In genomic region chrX:13087333-13087828, dm6 we compare ENCODE assay signal across 6 fruit fly cellular contexts.
TF ChIP-seq lines count a peak whose summit lies in the region.

No protein-coding gene starts in this region.

- TF ChIP-seq CTCF in whole organism, embryonic (GFP tag; optimal IDR thresholded peaks at IDR 0.05; lab: Kevin White, UChicago), result no peak

TF ChIP-seq in whole organism, 6 proteins besides CTCF, POLR2A, EP300 and RAD21:
- TF ChIP-seq Dll (optimal IDR thresholded peaks at IDR 0.05; lab: Kevin White, UChicago) (peak; percentile 15), psq (optimal IDR thresholded peaks at IDR 0.05; lab: Kevin White, UChicago) (no peak)

TF ChIP-seq in whole organism, adult, 20 proteins besides CTCF, POLR2A, EP300 and RAD21:
- TF ChIP-seq CG12768 (GFP tag; optimal IDR thresholded peaks at IDR 0.05; lab: Kevin White, UChicago), result no peak
- TF ChIP-seq cic (GFP tag; optimal IDR thresholded peaks at IDR 0.05; lab: Kevin White, UChicago), result peak; percentile 40
- peak; percentile 43 for TF ChIP-seq bab1 (GFP tag; optimal IDR thresholded peaks at IDR 0.05; lab: Kevin White, UChicago)
- TF ChIP-seq tj (GFP tag; optimal IDR thresholded peaks at IDR 0.05; lab: Kevin White, UChicago), result peak; percentile 11
- TF ChIP-seq pad (GFP tag; optimal IDR thresholded peaks at IDR 0.05; lab: Kevin White, UChicago), result peak; percentile 0

TF ChIP-seq in whole organism, embryonic, 481 proteins besides CTCF, POLR2A, EP300 and RAD21 (continues in another document):
- TF ChIP-seq HmgZ (tag; optimal IDR thresholded peaks at IDR 0.05; lab: Kevin White, UChicago) (peak; percentile 50), CG5245 (GFP tag; optimal IDR thresholded peaks at IDR 0.05; lab: Kevin White, UChicago) (no peak), CG14965 (GFP tag; optimal IDR thresholded peaks at IDR 0.05; lab: Kevin White, UChicago; ENCODE audit: borderline replicate concordance) (no peak), Deaf1 (tag; optimal IDR thresholded peaks at IDR 0.05; lab: Kevin White, UChicago) (no peak), chm (GFP tag; IDR thresholded peaks at IDR 0.05; lab: Robert Waterston, UW) (no peak), salm (tag; optimal IDR thresholded peaks at IDR 0.05; lab: Kevin White, UChicago) (no peak), zf30C (GFP tag; optimal IDR thresholded peaks at IDR 0.05; lab: Kevin White, UChicago) (no peak), gcm (GFP tag; optimal IDR thresholded peaks at IDR 0.05; lab: Kevin White, UChicago) (no peak), CrebB (tag; optimal IDR thresholded peaks at IDR 0.05; lab: Kevin White, UChicago) (no peak), CG10431 (GFP tag; optimal IDR thresholded peaks at IDR 0.05; lab: Kevin White, UChicago) (no peak), Optix (GFP tag; IDR thresholded peaks at IDR 0.05; lab: Robert Waterston, UW) (no peak), CG9797 (GFP tag; optimal IDR thresholded peaks at IDR 0.05; lab: Kevin White, UChicago) (no peak), sens-2 (GFP tag; IDR thresholded peaks at IDR 0.05; lab: Robert Waterston, UW) (no peak), Dll (GFP tag; IDR thresholded peaks at IDR 0.05; lab: Robert Waterston, UW; ENCODE audit: partially characterized antibody) (no peak), CG15514 (GFP tag; optimal IDR thresholded peaks at IDR 0.05; lab: Kevin White, UChicago) (peak; percentile 29), E2f2 (GFP tag; IDR thresholded peaks at IDR 0.05; lab: Robert Waterston, UW) (no peak), CG6654 (GFP tag; optimal IDR thresholded peaks at IDR 0.05; lab: Kevin White, UChicago) (no peak), CG7786 (GFP tag; optimal IDR thresholded peaks at IDR 0.05; lab: Kevin White, UChicago) (no peak), CG12236 (GFP tag; optimal IDR thresholded peaks at IDR 0.05; lab: Kevin White, UChicago) (no peak), CG16779 (GFP tag; IDR thresholded peaks at IDR 0.05; lab: Robert Waterston, UW) (no peak), CG11696 (GFP tag; IDR thresholded peaks at IDR 0.05; lab: Robert Waterston, UW) (no peak), Nf-YB (GFP tag; optimal IDR thresholded peaks at IDR 0.05; lab: Kevin White, UChicago) (no peak)

TF ChIP-seq in whole organism, prepupa, 60 proteins besides CTCF, POLR2A, EP300 and RAD21 (continues in another document):
- TF ChIP-seq CG6276 (GFP tag; optimal IDR thresholded peaks at IDR 0.05; lab: Kevin White, UChicago) (peak; percentile 30), Ets21C (GFP tag; optimal IDR thresholded peaks at IDR 0.05; lab: Kevin White, UChicago) (no peak), Blimp-1 (GFP tag; optimal IDR thresholded peaks at IDR 0.05; lab: Kevin White, UChicago) (no peak), CG31627 (GFP tag; optimal IDR thresholded peaks at IDR 0.05; lab: Kevin White, UChicago) (no peak), lz (GFP tag; optimal IDR thresholded peaks at IDR 0.05; lab: Kevin White, UChicago) (peak; percentile 29), CG11294 (GFP tag; IDR thresholded peaks at IDR 0.05; lab: Robert Waterston, UW) (no peak), CG10631 (GFP tag; optimal IDR thresholded peaks at IDR 0.05; lab: Kevin White, UChicago) (no peak), fd85E (GFP tag; optimal IDR thresholded peaks at IDR 0.05; lab: Kevin White, UChicago) (no peak), salr (GFP tag; optimal IDR thresholded peaks at IDR 0.05; lab: Kevin White, UChicago) (no peak), CG8632 (GFP tag; optimal IDR thresholded peaks at IDR 0.05; lab: Kevin White, UChicago) (peak; percentile 18), Eip78C (GFP tag; lab: Kevin White, UChicago) (peak; percentile 26), Hr39 (GFP tag; optimal IDR thresholded peaks at IDR 0.05; lab: Kevin White, UChicago) (no peak), CG4318 (GFP tag; optimal IDR thresholded peaks at IDR 0.05; lab: Kevin White, UChicago) (no peak), Met (GFP tag; optimal IDR thresholded peaks at IDR 0.05; lab: Kevin White, UChicago) (no peak), Eip93F (GFP tag; optimal IDR thresholded peaks at IDR 0.05; lab: Kevin White, UChicago) (no peak), CG16779 (tag; optimal IDR thresholded peaks at IDR 0.05; lab: Kevin White, UChicago) (no peak), fd59A (GFP tag; optimal IDR thresholded peaks at IDR 0.05; lab: Kevin White, UChicago) (no peak), CG34406 (GFP tag; optimal IDR thresholded peaks at IDR 0.05; lab: Kevin White, UChicago) (no peak), net (GFP tag; optimal IDR thresholded peaks at IDR 0.05; lab: Kevin White, UChicago) (no peak), vri (GFP tag; optimal IDR thresholded peaks at IDR 0.05; lab: Kevin White, UChicago) (no peak), CG7368 (GFP tag; optimal IDR thresholded peaks at IDR 0.05; lab: Kevin White, UChicago) (peak; percentile 14), eg (GFP tag; IDR thresholded peaks at IDR 0.05; lab: Robert Waterston, UW) (peak; percentile 26; the same call in 1 of the 3 replicates), CG6854 (GFP tag; optimal IDR thresholded peaks at IDR 0.05; lab: Kevin White, UChicago) (peak; percentile 45)

TF ChIP-seq in whole organism, pupa, 21 proteins besides CTCF, POLR2A, EP300 and RAD21:
- TF ChIP-seq CG8301 (tag; optimal IDR thresholded peaks at IDR 0.05; lab: Kevin White, UChicago) (peak; percentile 7), CG4496 (GFP tag; IDR thresholded peaks at IDR 0.05; lab: Robert Waterston, UW) (peak; percentile 47; the same call in 1 of the 3 replicates), CG17806 (tag; optimal IDR thresholded peaks at IDR 0.05; lab: Kevin White, UChicago) (no peak), Pif1B (GFP tag; optimal IDR thresholded peaks at IDR 0.05; lab: Kevin White, UChicago) (peak; percentile 47), CG12605 (GFP tag; IDR thresholded peaks at IDR 0.05; lab: Robert Waterston, UW) (no peak), gl (tag; optimal IDR thresholded peaks at IDR 0.05; lab: Kevin White, UChicago) (no peak), fd96Ca (GFP tag; IDR thresholded peaks at IDR 0.05; lab: Robert Waterston, UW) (0 out of 3 replicates have a peak, but pooled peaks have one; percentile 33)
TF ChIP-seq in whole organism, pupa: peak in this region for 4.

TF ChIP-seq in whole organism, wandering third instar larva, 38 proteins besides CTCF, POLR2A, EP300 and RAD21:
- TF ChIP-seq N (GFP tag; optimal IDR thresholded peaks at IDR 0.05; lab: Kevin White, UChicago) (no peak), GATAd (GFP tag; optimal IDR thresholded peaks at IDR 0.05; lab: Kevin White, UChicago) (no peak), Abd-B (GFP tag; optimal IDR thresholded peaks at IDR 0.05; lab: Kevin White, UChicago) (no peak), dsf (GFP tag; optimal IDR thresholded peaks at IDR 0.05; lab: Kevin White, UChicago; ENCODE audit: borderline replicate concordance) (no peak), foxo (GFP tag; optimal IDR thresholded peaks at IDR 0.05; lab: Kevin White, UChicago) (no peak), HLH106 (tag; optimal IDR thresholded peaks at IDR 0.05; lab: Kevin White, UChicago) (peak; percentile 8), lola (GFP tag; optimal IDR thresholded peaks at IDR 0.05; lab: Kevin White, UChicago) (no peak), jim (GFP tag; optimal IDR thresholded peaks at IDR 0.05; lab: Kevin White, UChicago) (peak; percentile 29), OdsH (GFP tag; optimal IDR thresholded peaks at IDR 0.05; lab: Kevin White, UChicago) (no peak), Jra (GFP tag; optimal IDR thresholded peaks at IDR 0.05; lab: Kevin White, UChicago) (no peak), Dif (GFP tag; optimal IDR thresholded peaks at IDR 0.05; lab: Kevin White, UChicago; ENCODE audit: partially characterized antibody) (no peak), woc (GFP tag; optimal IDR thresholded peaks at IDR 0.05; lab: Kevin White, UChicago) (no peak), fru (GFP tag; optimal IDR thresholded peaks at IDR 0.05; lab: Kevin White, UChicago) (peak; percentile 83), Mio (GFP tag; optimal IDR thresholded peaks at IDR 0.05; lab: Kevin White, UChicago) (no peak), dmrt93B (GFP tag; optimal IDR thresholded peaks at IDR 0.05; lab: Kevin White, UChicago) (no peak), Rel (GFP tag; optimal IDR thresholded peaks at IDR 0.05; lab: Kevin White, UChicago) (no peak), Rel (tag; optimal IDR thresholded peaks at IDR 0.05; lab: Kevin White, UChicago) (peak; percentile 30), Hnf4 (GFP tag; optimal IDR thresholded peaks at IDR 0.05; lab: Kevin White, UChicago) (peak; percentile 30), Sp1 (GFP tag; optimal IDR thresholded peaks at IDR 0.05; lab: Kevin White, UChicago) (peak; percentile 53), Dfd (GFP tag; optimal IDR thresholded peaks at IDR 0.05; lab: Kevin White, UChicago) (peak; percentile 48), h (GFP tag; optimal IDR thresholded peaks at IDR 0.05; lab: Kevin White, UChicago) (peak; percentile 23), dl (GFP tag; optimal IDR thresholded peaks at IDR 0.05; lab: Kevin White, UChicago; ENCODE audit: insufficient read depth in 1 of 2, partially characterized antibody in 2 of 2) (peak in 1 of 2 experiments; percentile 38), sv (GFP tag; optimal IDR thresholded peaks at IDR 0.05; lab: Kevin White, UChicago) (no peak), Myc (optimal IDR thresholded peaks at IDR 0.05; lab: Kevin White, UChicago) (no peak), sage (GFP tag; optimal IDR thresholded peaks at IDR 0.05; lab: Kevin White, UChicago) (peak; percentile 2), psq (GFP tag; optimal IDR thresholded peaks at IDR 0.05; lab: Kevin White, UChicago) (peak; percentile 91)
